Fruit fly (Drosophila melanogaster) Kc167 (cell line): ENCODE data around the gene pim.

Experiments used
- Myc ChIP-seq: fragments of >200 bp; optimal IDR thresholded peaks from 2 replicates; lab custom pipeline; 2017; ENCODE audit warnings: missing external identifiers
- Sin3A ChIP-seq: fragments of >200 bp; optimal IDR thresholded peaks from 2 replicates; lab custom pipeline; 2018; ENCODE audit warnings: missing external identifiers
- h ChIP-seq: fragments of >200 bp; optimal IDR thresholded peaks from 3 replicates; lab custom pipeline; 2018; ENCODE audit warnings: missing external identifiers
- insv ChIP-seq: fragments of >200 bp; optimal IDR thresholded peaks from 3 replicates; lab custom pipeline; 2018; ENCODE audit warnings: missing external identifiers
- psq ChIP-seq: fragments of >200 bp; optimal IDR thresholded peaks from 2 replicates; lab custom pipeline; 2017; ENCODE audit warnings: missing external identifiers
- ttk ChIP-seq: sonication (Bioruptor generic); optimal IDR thresholded peaks from 2 replicates; lab custom pipeline; 2017; ENCODE audit warnings: missing external identifiers

pim gene

DNA sequence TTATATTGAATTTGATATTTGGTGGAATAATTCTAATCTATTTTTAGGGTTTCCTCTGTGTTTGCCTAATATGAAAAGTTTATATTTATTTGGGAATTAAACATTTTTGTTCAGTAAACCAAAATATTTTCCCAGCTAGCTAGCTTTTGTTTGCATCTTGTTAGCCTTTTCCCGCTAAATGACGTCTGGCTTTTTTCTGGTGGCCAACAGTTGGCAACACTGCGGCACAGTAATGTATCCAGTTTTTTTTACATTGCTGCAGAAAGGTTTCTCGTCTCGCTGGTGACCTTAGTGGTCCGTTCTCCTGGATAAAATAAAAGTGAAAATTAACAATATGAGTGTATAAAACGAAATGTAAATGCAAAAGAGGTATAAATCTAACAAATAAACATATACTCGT, 1.4 kb downstream of the pim start, which contains the start of gene lft:
TSS of gene lft (plus strand) at position 243 of the 400 bp plus-strand sequence.
- TF ChIP-seq insv (lab: Kevin White, UChicago) (no peak), ttk (lab: Kevin White, UChicago) (no peak), Myc (lab: Kevin White, UChicago) (no peak), psq (no peak), h (lab: Kevin White, UChicago) (no peak), Sin3A (lab: Kevin White, UChicago) (no peak)

DNA sequence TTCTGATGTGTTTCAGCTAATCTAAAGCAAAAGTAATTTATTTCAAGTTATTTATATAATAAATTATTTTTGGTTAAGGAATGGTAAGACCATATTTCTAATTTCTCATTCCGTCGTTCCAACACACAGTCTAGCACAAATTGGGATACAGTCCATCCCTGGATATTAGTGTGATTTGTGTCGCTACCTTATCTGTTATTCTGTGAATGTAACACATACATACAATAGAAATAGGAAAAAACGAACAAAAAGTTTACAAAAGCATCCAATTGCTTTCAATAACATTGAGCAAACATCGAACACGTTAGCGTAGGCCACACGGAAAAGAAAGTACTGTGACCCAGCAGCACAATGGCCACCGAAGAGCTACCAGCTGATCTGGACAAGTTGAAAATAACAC, 3.7 kb downstream of the pim start, which contains the start of gene CG5056:
TSS of gene CG5056 (plus strand) at position 168 of the 400 bp plus-strand sequence.
- TF ChIP-seq insv (lab: Kevin White, UChicago) = no peak
- TF ChIP-seq h (lab: Kevin White, UChicago) = no peak
- TF ChIP-seq psq = no peak

DNA sequence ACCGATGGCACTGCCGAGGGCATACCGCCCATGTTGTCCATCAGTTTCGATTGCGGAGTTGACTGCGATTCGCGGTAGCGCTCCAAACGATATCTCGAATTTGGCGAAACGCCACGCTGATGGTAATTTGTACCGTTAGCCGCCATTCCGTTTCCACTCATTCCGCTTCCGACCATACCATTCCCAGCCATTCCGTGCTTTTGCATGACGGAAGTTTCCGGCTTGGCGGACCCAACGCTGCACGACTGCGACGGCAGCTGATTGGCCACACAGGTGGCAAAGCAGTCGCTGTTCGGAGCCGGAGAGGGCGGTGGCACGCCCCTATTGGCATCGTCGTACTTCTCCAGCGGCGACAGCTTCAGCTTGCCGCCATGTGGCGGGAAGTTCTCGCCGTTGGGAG, 9.5 kb downstream of the pim start:
- TF ChIP-seq Myc (lab: Kevin White, UChicago) = no peak
- no peak for TF ChIP-seq psq
- TF ChIP-seq insv (lab: Kevin White, UChicago) = no peak
- no peak for TF ChIP-seq h (lab: Kevin White, UChicago)

DNA sequence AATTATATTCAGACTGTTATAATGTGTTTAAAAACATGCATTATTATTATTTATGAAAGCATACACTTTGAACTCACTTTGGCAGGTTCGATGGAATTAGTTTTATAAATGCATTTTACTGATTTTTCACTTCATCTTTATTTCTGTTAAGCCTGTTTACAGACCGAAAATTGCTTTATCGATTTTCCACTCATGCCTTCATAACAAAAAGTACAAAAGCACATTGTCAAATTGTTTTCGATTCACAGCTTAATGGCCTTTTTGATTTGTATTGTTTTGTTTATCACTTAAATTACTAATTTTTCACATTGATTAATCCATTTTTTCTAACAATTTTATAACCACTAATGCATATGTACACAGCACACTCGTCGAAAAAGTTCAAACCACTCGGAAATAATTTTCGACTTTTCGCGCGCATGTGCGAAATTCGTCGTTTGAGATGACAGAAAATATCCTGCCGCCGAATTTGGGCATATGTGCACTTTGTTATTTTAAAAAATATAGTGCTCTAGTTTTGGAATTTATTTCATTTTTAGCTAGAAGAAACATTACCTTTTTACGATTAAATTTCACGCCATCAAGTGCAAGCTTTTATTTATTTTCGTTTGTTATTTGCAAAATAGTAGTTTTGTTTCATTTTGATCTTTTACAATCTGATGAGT, 10.9 kb downstream of the pim start, which contains the start of gene rho-5:
TSS of gene rho-5 (minus strand) at position 296 of the 665 bp plus-strand sequence.
- no peak for TF ChIP-seq Myc (lab: Kevin White, UChicago)
- no peak for TF ChIP-seq psq
- TF ChIP-seq insv (lab: Kevin White, UChicago) = no peak
- no peak for TF ChIP-seq h (lab: Kevin White, UChicago)

DNA sequence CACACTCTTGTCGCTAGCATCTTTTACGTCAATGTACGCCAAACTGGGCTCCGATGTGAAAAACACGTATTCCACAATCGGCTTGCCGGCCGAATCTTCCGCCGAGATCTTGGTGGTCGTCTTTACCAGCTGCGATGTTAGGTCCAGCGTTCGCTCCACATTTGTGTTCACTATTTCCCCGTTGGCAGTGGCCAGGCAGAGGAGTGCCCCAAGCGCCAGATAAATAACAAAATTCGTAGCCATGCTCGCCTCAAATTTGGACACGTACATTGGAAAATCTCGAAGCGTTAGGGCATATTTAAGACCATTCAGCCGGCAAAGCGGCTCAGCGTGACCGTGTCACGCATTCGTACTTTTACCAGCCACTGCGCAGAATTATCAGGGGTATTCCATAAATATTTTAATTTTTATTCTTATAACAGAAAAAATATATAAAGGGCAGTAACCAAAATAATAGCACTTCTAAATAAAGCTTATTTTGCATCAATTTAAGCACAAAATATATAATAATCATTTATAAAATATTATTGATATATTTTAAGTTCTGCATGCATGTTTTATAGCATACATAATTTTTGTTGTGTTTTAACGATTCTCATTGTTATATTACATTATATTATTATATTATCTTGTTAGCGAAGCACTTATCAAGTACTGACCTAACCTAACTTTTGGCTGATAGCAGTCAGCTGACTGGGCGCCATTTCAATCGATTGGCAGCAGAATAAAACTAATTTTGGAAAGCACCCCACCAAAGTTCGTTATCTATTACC, 12.9 kb downstream of the pim start, which contains the start of the genes CG33303 and dpr19:
TSS of gene CG33303 (minus strand) at position 294 of the 773 bp plus-strand sequence.
TSS of gene dpr19 (plus strand) at position 705 of the 773 bp plus-strand sequence.
- TF ChIP-seq Sin3A (lab: Kevin White, UChicago) = no peak
- no peak for TF ChIP-seq Myc (lab: Kevin White, UChicago)
- no peak for TF ChIP-seq psq
- TF ChIP-seq insv (lab: Kevin White, UChicago) = no peak
- no peak for TF ChIP-seq h (lab: Kevin White, UChicago)
- TF ChIP-seq ttk (lab: Kevin White, UChicago) = no peak

DNA sequence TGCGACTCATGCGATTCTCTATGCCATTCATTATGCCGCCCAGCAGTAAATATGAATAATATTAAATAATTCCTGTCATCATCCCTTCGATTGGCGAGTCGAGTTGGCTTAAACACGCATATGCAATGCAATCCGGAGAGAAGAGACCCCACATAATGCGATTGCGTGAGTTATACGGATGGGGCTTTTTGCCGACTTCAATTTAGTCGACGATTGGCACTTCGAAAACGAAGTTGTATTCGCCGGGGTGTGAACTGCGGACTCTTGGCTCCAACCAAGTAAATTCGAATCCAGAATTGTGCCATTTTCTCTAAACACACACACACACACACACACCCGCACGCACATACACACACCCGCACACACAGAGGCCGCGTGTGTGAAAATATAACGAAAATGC, 13.5 kb downstream of the pim start:
- no peak for TF ChIP-seq psq
- TF ChIP-seq Myc (lab: Kevin White, UChicago) = no peak
- TF ChIP-seq Sin3A (lab: Kevin White, UChicago) = no peak
- no peak for TF ChIP-seq ttk (lab: Kevin White, UChicago)
- TF ChIP-seq h (lab: Kevin White, UChicago) = no peak
- no peak for TF ChIP-seq insv (lab: Kevin White, UChicago)

DNA sequence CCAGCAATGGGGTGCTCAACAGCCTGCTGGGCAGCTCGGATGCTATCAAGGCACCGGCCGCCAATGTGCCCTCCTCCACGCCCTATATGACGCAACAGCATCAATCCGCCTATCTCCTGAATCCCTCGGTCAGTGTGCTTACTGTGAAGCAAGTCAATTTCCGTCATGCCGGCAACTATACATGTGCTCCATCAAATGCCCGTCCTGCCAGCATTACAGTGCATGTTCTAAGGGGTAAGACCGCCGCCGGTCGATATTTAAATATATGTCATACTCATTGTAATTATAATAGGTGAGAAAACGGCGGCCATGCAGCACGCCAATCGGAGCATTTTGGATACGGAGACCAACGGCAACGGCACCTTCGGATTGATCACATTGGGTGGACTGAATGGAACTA, 15.8 kb downstream of the pim start:
- TF ChIP-seq Sin3A (lab: Kevin White, UChicago) (no peak), h (lab: Kevin White, UChicago) (no peak), Myc (lab: Kevin White, UChicago) (no peak), ttk (lab: Kevin White, UChicago) (no peak), insv (lab: Kevin White, UChicago) (no peak), psq (no peak)

DNA sequence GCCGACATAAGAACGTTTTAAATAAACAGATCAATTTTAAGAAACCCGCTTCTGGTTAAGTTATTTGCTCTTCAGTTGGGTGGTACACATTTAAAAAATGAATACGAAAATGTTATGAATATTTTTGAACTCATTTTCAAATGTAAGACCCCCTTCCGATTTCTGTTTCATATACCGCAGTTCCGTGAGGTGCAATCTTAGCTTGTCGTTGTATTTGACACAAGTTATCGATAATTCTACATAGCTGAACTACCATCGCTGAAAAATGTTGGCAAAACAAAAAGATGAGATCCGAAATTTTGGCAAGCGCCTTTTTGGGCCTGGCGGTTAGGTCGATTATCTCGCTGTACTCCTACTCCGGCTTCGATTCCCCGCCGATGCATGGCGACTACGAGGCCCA, 17.1 kb downstream of the pim start, which contains the start of gene gny:
TSS of gene gny (plus strand) at position 239 of the 400 bp plus-strand sequence.
- TF ChIP-seq psq (no peak), h (lab: Kevin White, UChicago) (no peak), insv (lab: Kevin White, UChicago) (no peak), Myc (lab: Kevin White, UChicago) (no peak), ttk (lab: Kevin White, UChicago) (no peak), Sin3A (lab: Kevin White, UChicago) (no peak)

DNA sequence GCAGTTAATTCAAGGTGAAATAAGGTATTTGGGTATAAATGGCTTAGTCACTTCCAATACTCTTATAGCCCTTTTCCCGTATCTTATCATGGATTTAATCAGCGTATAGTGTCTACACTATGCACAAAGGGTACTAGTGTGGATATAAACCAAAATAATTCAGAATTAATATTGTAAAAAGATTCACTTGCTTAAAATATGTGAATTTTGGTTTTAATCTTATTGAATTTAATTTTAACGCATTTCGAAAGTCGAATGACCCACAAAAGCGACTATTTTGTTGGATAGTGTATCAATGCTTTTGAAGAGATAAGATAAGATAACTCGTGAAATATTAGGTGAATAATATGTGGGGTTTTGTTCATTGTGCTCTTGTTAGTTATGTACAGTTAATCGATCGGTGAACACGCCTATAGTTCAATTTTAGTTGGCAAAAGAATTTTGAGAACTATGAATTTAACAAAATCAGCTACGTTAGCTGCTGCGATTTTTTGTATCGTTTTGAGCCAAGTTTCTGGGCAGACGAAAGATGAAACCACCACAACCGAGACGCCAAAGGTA, 19.2 kb downstream of the pim start, which contains the start of gene CG5096:
TSS of gene CG5096 (plus strand) at position 374 of the 561 bp plus-strand sequence.
- TF ChIP-seq insv (lab: Kevin White, UChicago) (no peak), Myc (lab: Kevin White, UChicago) (no peak), h (lab: Kevin White, UChicago) (no peak), Sin3A (lab: Kevin White, UChicago) (no peak), psq (no peak), ttk (lab: Kevin White, UChicago) (no peak)

DNA sequence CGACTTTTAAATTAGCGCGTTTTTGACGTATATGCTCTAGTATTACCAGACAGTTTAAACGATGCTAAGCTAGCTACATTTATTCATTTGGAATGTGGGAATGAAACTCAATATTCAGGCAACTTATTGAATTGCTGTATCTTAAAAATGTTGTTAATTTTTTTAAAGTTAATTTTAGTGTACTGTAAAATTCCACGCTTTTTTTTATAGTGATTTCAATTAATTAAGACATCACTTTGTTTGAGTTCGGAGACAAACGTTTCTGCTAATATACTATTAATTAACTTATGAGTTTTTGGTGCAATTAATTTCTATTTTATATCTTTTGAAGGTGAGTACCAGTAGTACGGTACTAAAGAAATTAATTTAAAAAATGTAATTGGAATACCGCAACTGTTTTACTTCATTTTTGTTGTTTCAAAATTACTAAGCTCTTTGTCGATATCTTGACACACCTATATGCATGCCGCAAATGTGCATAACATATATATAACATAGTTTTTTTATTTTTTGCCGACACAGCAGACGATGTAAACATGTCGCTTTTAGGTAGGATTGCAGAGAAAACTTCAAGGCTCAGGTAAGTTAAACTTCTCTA, 23.5 kb downstream of the pim start, which contains the start of the genes Cdk1 and mRpS7:
TSS of gene Cdk1 (minus strand) at position 55 of the 598 bp plus-strand sequence.
TSS of gene mRpS7 (plus strand) at position 455 of the 598 bp plus-strand sequence.
- TF ChIP-seq Sin3A (lab: Kevin White, UChicago) (no peak), ttk (lab: Kevin White, UChicago) (no peak), h (lab: Kevin White, UChicago) (no peak), psq (no peak), Myc (lab: Kevin White, UChicago) (no peak), insv (lab: Kevin White, UChicago) (no peak)

DNA sequence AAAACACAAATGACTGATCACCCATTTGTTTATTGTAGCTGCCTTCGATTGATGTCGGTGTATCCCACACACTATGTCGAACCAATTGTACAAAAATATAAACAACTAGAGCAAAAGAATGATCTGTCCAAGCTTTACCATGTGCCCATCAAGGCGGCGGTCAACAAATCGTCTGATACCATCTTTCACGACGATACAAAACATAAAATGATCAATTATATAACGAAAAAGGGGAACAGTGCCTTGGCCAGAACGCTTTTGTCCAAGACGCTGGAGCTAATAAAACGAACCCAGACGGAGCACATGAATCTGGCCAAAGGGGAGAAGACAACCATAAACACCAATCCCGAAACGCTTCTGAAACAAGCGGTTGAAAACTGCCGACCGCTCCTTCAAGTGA, 24.0 kb downstream of the pim start:
- TF ChIP-seq Sin3A (lab: Kevin White, UChicago) (no peak), Myc (lab: Kevin White, UChicago) (no peak)
